Fruit fly (Drosophila melanogaster): ENCODE data around the gene Rab1.

Gene Rab1

dm6 chr3R:21295004-21295403 is 26.1 kb upstream of the Rab1 start:
- TF ChIP-seq ovo (GFP tag; optimal IDR thresholded peaks at IDR 0.05) (no peak), toe (GFP tag; optimal IDR thresholded peaks at IDR 0.05) (peak; percentile 11), Clk (GFP tag; optimal IDR thresholded peaks at IDR 0.05) (peak; percentile 2), CG7045 (GFP tag; optimal IDR thresholded peaks at IDR 0.05) (peak; percentile 31)

- TF ChIP-seq tj (GFP tag; optimal IDR thresholded peaks at IDR 0.05) = no peak
- TF ChIP-seq Crg-1 (GFP tag; optimal IDR thresholded peaks at IDR 0.05) = no peak
- TF ChIP-seq pad (GFP tag; optimal IDR thresholded peaks at IDR 0.05) = no peak
- TF ChIP-seq CG12768 (GFP tag; optimal IDR thresholded peaks at IDR 0.05) = no peak
- TF ChIP-seq Hr96 (GFP tag; optimal IDR thresholded peaks at IDR 0.05) = no peak
- no peak for TF ChIP-seq CG1620 (GFP tag; optimal IDR thresholded peaks at IDR 0.05)
- no peak for TF ChIP-seq CG33017 (tag; optimal IDR thresholded peaks at IDR 0.05)
- TF ChIP-seq ovo (GFP tag; optimal IDR thresholded peaks at IDR 0.05) = no peak
- no peak for TF ChIP-seq bab1 (GFP tag; optimal IDR thresholded peaks at IDR 0.05)
- TF ChIP-seq Mnt (GFP tag; optimal IDR thresholded peaks at IDR 0.05) = no peak
- TF ChIP-seq CG5204 (GFP tag; optimal IDR thresholded peaks at IDR 0.05) = no peak
- no peak for TF ChIP-seq CG14711 (tag; optimal IDR thresholded peaks at IDR 0.05)
These were observed 25.0 kb upstream of the Rab1 start, which contains the start of gene SIFaR for dm6 chr3R:21293833-21294232. TSS of gene SIFaR (minus strand) at chr3R:21293998.

dm6 chr3R:21289071-21289613 is 20.3 kb upstream of the Rab1 start:
- TF ChIP-seq Mnt (GFP tag; optimal IDR thresholded peaks at IDR 0.05) (no peak), tj (GFP tag; optimal IDR thresholded peaks at IDR 0.05) (no peak), CG33017 (tag; optimal IDR thresholded peaks at IDR 0.05) (no peak)

dm6 chr3R:21288462-21288861 is 19.6 kb upstream of the Rab1 start:
- TF ChIP-seq Crg-1 (GFP tag; optimal IDR thresholded peaks at IDR 0.05) (no peak), CG12768 (GFP tag; optimal IDR thresholded peaks at IDR 0.05) (no peak), cnc (optimal IDR thresholded peaks at IDR 0.05) (no peak), CG1620 (GFP tag; optimal IDR thresholded peaks at IDR 0.05) (no peak), CG11617 (GFP tag; optimal IDR thresholded peaks at IDR 0.05) (no peak), pad (GFP tag; optimal IDR thresholded peaks at IDR 0.05) (no peak), tj (GFP tag; optimal IDR thresholded peaks at IDR 0.05) (no peak), CG7101 (tag; optimal IDR thresholded peaks at IDR 0.05) (no peak), kay (GFP tag; ENCODE audit: borderline replicate concordance) (no peak), cic (GFP tag; optimal IDR thresholded peaks at IDR 0.05) (no peak), CG5204 (GFP tag; optimal IDR thresholded peaks at IDR 0.05) (no peak), CG33017 (tag; optimal IDR thresholded peaks at IDR 0.05) (no peak), toe (GFP tag; optimal IDR thresholded peaks at IDR 0.05) (no peak), CG14711 (tag; optimal IDR thresholded peaks at IDR 0.05) (no peak)

dm6 chr3R:21282897-21283296 is 14.0 kb upstream of the Rab1 start, which contains the start of gene CG17298:
TSS of gene CG17298 (plus strand) at chr3R:21283197.
- TF ChIP-seq CG11617 (GFP tag; optimal IDR thresholded peaks at IDR 0.05) (no peak), pad (GFP tag; optimal IDR thresholded peaks at IDR 0.05) (no peak), Hr96 (GFP tag; optimal IDR thresholded peaks at IDR 0.05) (no peak), cnc (optimal IDR thresholded peaks at IDR 0.05) (no peak), toe (GFP tag; optimal IDR thresholded peaks at IDR 0.05) (no peak), tj (GFP tag; optimal IDR thresholded peaks at IDR 0.05) (no peak), Clk (GFP tag; optimal IDR thresholded peaks at IDR 0.05) (no peak), CG5204 (GFP tag; optimal IDR thresholded peaks at IDR 0.05) (no peak), ovo (GFP tag; optimal IDR thresholded peaks at IDR 0.05) (no peak), bab1 (GFP tag; optimal IDR thresholded peaks at IDR 0.05) (no peak), CG7101 (tag; optimal IDR thresholded peaks at IDR 0.05) (no peak), CG1620 (GFP tag; optimal IDR thresholded peaks at IDR 0.05) (no peak), cic (GFP tag; optimal IDR thresholded peaks at IDR 0.05) (no peak)

- TF ChIP-seq CG5204 (GFP tag; optimal IDR thresholded peaks at IDR 0.05) (no peak), CG14711 (tag; optimal IDR thresholded peaks at IDR 0.05) (no peak), CG7045 (GFP tag; optimal IDR thresholded peaks at IDR 0.05) (no peak), CG11617 (GFP tag; optimal IDR thresholded peaks at IDR 0.05) (no peak), CG7101 (tag; optimal IDR thresholded peaks at IDR 0.05) (no peak), bab1 (GFP tag; optimal IDR thresholded peaks at IDR 0.05) (no peak), pad (GFP tag; optimal IDR thresholded peaks at IDR 0.05) (no peak), Mnt (GFP tag; optimal IDR thresholded peaks at IDR 0.05) (no peak), tj (GFP tag; optimal IDR thresholded peaks at IDR 0.05) (no peak), CG1620 (GFP tag; optimal IDR thresholded peaks at IDR 0.05) (no peak), Hr96 (GFP tag; optimal IDR thresholded peaks at IDR 0.05) (peak; percentile 2), CG12768 (GFP tag; optimal IDR thresholded peaks at IDR 0.05) (peak; percentile 56), Clk (GFP tag; optimal IDR thresholded peaks at IDR 0.05) (no peak), kay (GFP tag; ENCODE audit: borderline replicate concordance) (no peak), cnc (optimal IDR thresholded peaks at IDR 0.05) (peak in 1 of 2 experiments; percentile 56), Crg-1 (GFP tag; optimal IDR thresholded peaks at IDR 0.05) (no peak), cic (GFP tag; optimal IDR thresholded peaks at IDR 0.05) (peak; percentile 79), CG33017 (tag; optimal IDR thresholded peaks at IDR 0.05) (peak; percentile 62), toe (GFP tag; optimal IDR thresholded peaks at IDR 0.05) (peak; percentile 19), ovo (GFP tag; optimal IDR thresholded peaks at IDR 0.05) (peak; percentile 2)
These were observed 7.3 kb upstream of the Rab1 start, which contains the start of gene CG3301 for dm6 chr3R:21276111-21276510. TSS of gene CG3301 (minus strand) at chr3R:21276249.

dm6 chr3R:21274870-21275269 is 6.0 kb upstream of the Rab1 start:
- no peak for TF ChIP-seq CG11617 (GFP tag; optimal IDR thresholded peaks at IDR 0.05)
- TF ChIP-seq kay (GFP tag; ENCODE audit: borderline replicate concordance) = peak; percentile 90
